Worm (Caenorhabditis elegans) whole organism, L4/young adult: ENCODE data around the gene Y75B8A.18.

Experiments
- W03F9.2 ChIP-seq: fragments of 150-350 bp; optimal IDR thresholded peaks from 2 replicates; lab custom pipeline; 2014; ENCODE audit warnings: missing biosample characterization, missing genetic modification characterization
- dao-5 ChIP-seq: sonication (generic microtip); optimal IDR thresholded peaks from 2 replicates; lab custom pipeline; 2016; ENCODE audit warnings: missing genotype, missing genetic modification characterization, moderate library complexity, missing compliant biosample characterization
- him-1 ChIP-seq: sonication (generic microtip); optimal IDR thresholded peaks from 2 replicates; lab custom pipeline; 2016; ENCODE audit warnings: missing genotype, missing genetic modification reagents, missing genetic modification characterization, missing compliant biosample characterization

DNA sequence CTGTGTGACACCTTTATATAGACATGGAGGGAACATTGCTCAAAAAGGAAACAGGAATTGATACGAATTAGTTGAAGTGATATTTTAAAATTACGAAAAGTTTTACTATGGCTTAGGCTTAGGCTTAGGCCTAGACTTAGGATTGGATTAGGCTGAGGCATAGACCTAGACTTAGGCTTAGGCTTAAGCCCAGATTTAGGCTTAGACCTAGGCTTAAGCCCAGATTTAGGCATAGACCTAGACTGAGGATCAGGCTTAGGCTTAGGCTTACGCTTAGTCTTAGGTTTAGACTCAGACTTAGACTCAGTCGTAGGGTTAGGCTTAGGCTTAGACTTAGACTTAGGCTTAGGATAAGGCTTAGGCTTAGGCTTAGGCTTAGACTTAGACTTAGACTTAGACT, 30.0 kb downstream of the Y75B8A.18 start:
- TF ChIP-seq W03F9.2 (tag; lab: Kevin White, UChicago) = no peak
- no peak for TF ChIP-seq dao-5 (tag; lab: Kevin White, UChicago)
- no peak for TF ChIP-seq him-1 (tag; lab: Kevin White, UChicago)
